Worm (Caenorhabditis elegans) whole organism, L4 larva: ENCODE measurements around the gene T05A7.7.

Source experiments
- F44E2.7 ChIP-seq: fragments of 200-800 bp; sonication (Bioruptor generic); IDR thresholded peaks from 2 replicates; pipeline ENCODE4 v2.1.2; 2022; ENCODE audit warnings: missing genetic modification characterization, missing compliant biosample characterization
- ama-1 ChIP-seq: fragments of 150-350 bp; optimal IDR thresholded peaks from 2 replicates; lab custom pipeline; 2014; ENCODE audit warnings: inconsistent platforms, mixed read lengths
- arid-1 ChIP-seq: fragments of 200-800 bp; sonication (Bioruptor generic); conservative IDR thresholded peaks from 2 replicates; pipeline ENCODE4 v1.3.6; 2022; ENCODE audit warnings: missing genetic modification reagents, missing genetic modification characterization, missing compliant biosample characterization
- hlh-30 ChIP-seq: sonication (generic microtip); optimal IDR thresholded peaks from 2 replicates; lab custom pipeline; 2017; ENCODE audit warnings: antibody characterized with exemption, mild to moderate bottlenecking, missing genetic modification characterization, missing compliant biosample characterization; ENCODE audit not compliant: insufficient read depth
- snpc-1.2 ChIP-seq: fragments of 200-800 bp; sonication (Bioruptor generic); IDR thresholded peaks from 2 replicates; pipeline ENCODE4 v1.3.6; 2022; ENCODE audit warnings: missing genetic modification reagents, missing genetic modification characterization, missing compliant biosample characterization
- tra-1 ChIP-seq: fragments of 200-800 bp; sonication (Bioruptor generic); IDR thresholded peaks from 2 replicates; pipeline ENCODE4 v1.3.6; 2022; ENCODE audit warnings: missing genetic modification reagents, missing genetic modification characterization, missing compliant biosample characterization
- unc-39 ChIP-seq: sonication (generic microtip); optimal IDR thresholded peaks from 2 replicates; lab custom pipeline; 2017; ENCODE audit warnings: missing biosample characterization, missing genetic modification characterization

DNA sequence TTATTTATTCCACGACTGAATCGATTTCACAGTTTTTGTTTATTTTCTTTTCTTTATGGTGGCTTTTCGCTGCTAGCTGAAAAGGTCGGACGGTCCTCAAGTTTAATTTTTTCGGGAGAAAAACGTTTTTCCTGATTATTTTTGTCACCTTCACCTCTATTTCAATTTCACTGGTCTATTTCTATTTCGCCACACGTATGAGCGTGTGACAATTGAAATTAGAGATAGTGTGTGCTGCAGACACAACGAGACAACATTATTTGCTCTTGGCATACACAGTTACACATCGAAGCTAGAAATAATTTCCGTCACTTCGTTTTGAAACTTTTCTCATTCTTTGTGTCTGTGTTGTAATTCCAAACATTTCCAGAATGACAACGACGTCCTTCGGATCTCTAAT lies 34.4 kb upstream of the T05A7.7 start, which contains the start of gene F41C3.8:
- no peak for TF ChIP-seq F44E2.7 (GFP tag; lab: Robert Waterston, UW)
- no peak for TF ChIP-seq ama-1 (lab: Kevin White, UChicago)
- TF ChIP-seq unc-39 (tag; lab: Kevin White, UChicago): no peak
- no peak for TF ChIP-seq arid-1 (GFP tag; lab: Robert Waterston, UW)
- no peak for TF ChIP-seq snpc-1.2 (GFP tag; lab: Robert Waterston, UW)
- TF ChIP-seq tra-1 (GFP tag; lab: Robert Waterston, UW): no peak
- TF ChIP-seq hlh-30: peak; percentile 30
